Fruit fly (Drosophila melanogaster) whole organism, embryonic: Measurements from ENCODE around the gene CG4596.

Source experiments
- Abd-B ChIP-seq: fragments of 200-800 bp; sonication (Bioruptor generic); optimal IDR thresholded peaks from 2 replicates; lab custom pipeline; 2018; ENCODE audit warnings: missing biosample characterization, mild to moderate bottlenecking, missing genetic modification characterization, moderate library complexity
- BtbVII ChIP-seq: fragments of 200-800 bp; sonication (Bioruptor generic); optimal IDR thresholded peaks from 3 replicates; lab custom pipeline; 2017; ENCODE audit warnings: missing biosample characterization, mild to moderate bottlenecking, missing genetic modification characterization
- CG10147 ChIP-seq: fragments of 200-800 bp; sonication (Bioruptor generic); optimal IDR thresholded peaks from 2 replicates; lab custom pipeline; 2019; ENCODE audit warnings: missing biosample characterization, mild to moderate bottlenecking, missing genetic modification characterization, moderate library complexity
- CG10267 ChIP-seq: fragments of 200-800 bp; sonication (Bioruptor generic); optimal IDR thresholded peaks from 2 replicates; lab custom pipeline; 2018; ENCODE audit warnings: missing biosample characterization, mild to moderate bottlenecking, missing genetic modification characterization, moderate library complexity
- CG10431 ChIP-seq: fragments of 200-800 bp; sonication (Bioruptor generic); optimal IDR thresholded peaks from 3 replicates; lab custom pipeline; 2018; ENCODE audit warnings: missing biosample characterization, mild to moderate bottlenecking, missing genetic modification characterization
- CG11085 ChIP-seq: fragments of 200-800 bp; sonication (Bioruptor generic); IDR thresholded peaks from 2 replicates; pipeline ENCODE4 v1.3.6; 2022; ENCODE audit warnings: missing biosample characterization, missing genetic modification characterization
- CG11723 ChIP-seq: fragments of 200-800 bp; sonication (Bioruptor generic); optimal IDR thresholded peaks from 2 replicates; lab custom pipeline; 2017; ENCODE audit warnings: missing biosample characterization, mild to moderate bottlenecking, missing genetic modification characterization
- CG17186 ChIP-seq: fragments of 200-800 bp; sonication (Bioruptor generic); optimal IDR thresholded peaks from 3 replicates; lab custom pipeline; 2017; ENCODE audit warnings: missing biosample characterization, missing genetic modification reagents, missing genetic modification characterization
- CG18262 ChIP-seq: fragments of 200-800 bp; optimal IDR thresholded peaks from 3 replicates; lab custom pipeline; 2019; ENCODE audit warnings: missing biosample characterization, mild to moderate bottlenecking, missing genetic modification characterization, moderate library complexity
- CG18599 ChIP-seq: fragments of 200-800 bp; sonication (Bioruptor generic); optimal IDR thresholded peaks from 3 replicates; lab custom pipeline; 2017; ENCODE audit warnings: missing biosample characterization, missing genetic modification characterization, mild to moderate bottlenecking, moderate library complexity, missing genetic modification reagents
- CG2202 ChIP-seq: fragments of 200-800 bp; sonication (Bioruptor generic); optimal IDR thresholded peaks from 2 replicates; lab custom pipeline; 2018; ENCODE audit warnings: missing biosample characterization, mild to moderate bottlenecking, missing genetic modification characterization
- CG30403 ChIP-seq: fragments of 200-800 bp; sonication (Bioruptor generic); optimal IDR thresholded peaks from 3 replicates; lab custom pipeline; 2016; ENCODE audit warnings: missing biosample characterization, missing genetic modification characterization
- CG31388 ChIP-seq: fragments of 200-800 bp; sonication (Bioruptor generic); optimal IDR thresholded peaks from 2 replicates; lab custom pipeline; 2016; ENCODE audit warnings: missing biosample characterization, missing genetic modification characterization
- CG3281 ChIP-seq: fragments of 200-800 bp; sonication (Bioruptor generic); optimal IDR thresholded peaks from 3 replicates; lab custom pipeline; 2017; ENCODE audit warnings: missing biosample characterization, mild to moderate bottlenecking, missing genetic modification characterization
- CG4404 ChIP-seq: fragments of 200-800 bp; sonication (Bioruptor generic); IDR thresholded peaks from 2 replicates; pipeline ENCODE4 v1.3.6; 2022; ENCODE audit warnings: missing biosample characterization, missing genetic modification characterization
- CG4854 ChIP-seq: fragments of 200-800 bp; sonication (Bioruptor generic); optimal IDR thresholded peaks from 2 replicates; lab custom pipeline; 2016; ENCODE audit warnings: missing biosample characterization, missing genetic modification characterization, inconsistent platforms
- CG6791 ChIP-seq: fragments of 200-800 bp; sonication (Bioruptor generic); IDR thresholded peaks from 3 replicates; pipeline ENCODE4 v1.3.6; 2022; ENCODE audit warnings: missing biosample characterization, missing genetic modification characterization; ENCODE audit not compliant: partially characterized antibody
- CG7745 ChIP-seq: fragments of 200-800 bp; sonication (Bioruptor generic); optimal IDR thresholded peaks from 2 replicates; lab custom pipeline; 2018; ENCODE audit warnings: missing biosample characterization, mild to moderate bottlenecking, missing genetic modification characterization, moderate library complexity
- CG7963 ChIP-seq: fragments of 200-800 bp; sonication (Bioruptor generic); IDR thresholded peaks from 3 replicates; pipeline ENCODE4 v1.3.6; 2022; ENCODE audit warnings: missing biosample characterization, missing genetic modification characterization; ENCODE audit not compliant: partially characterized antibody
- CG8924 ChIP-seq: fragments of 200-800 bp; optimal IDR thresholded peaks from 3 replicates; lab custom pipeline; 2019; ENCODE audit warnings: missing biosample characterization, mild to moderate bottlenecking, missing genetic modification characterization, moderate library complexity
- CG9727 ChIP-seq: fragments of 200-800 bp; sonication (Bioruptor generic); optimal IDR thresholded peaks from 3 replicates; lab custom pipeline; 2017; ENCODE audit warnings: missing biosample characterization, mild to moderate bottlenecking, missing genetic modification characterization
- Dbx ChIP-seq: fragments of 200-800 bp; sonication (Bioruptor generic); IDR thresholded peaks from 3 replicates; pipeline ENCODE4 v1.3.6; 2022; ENCODE audit warnings: missing biosample characterization, missing genetic modification characterization
- Elba2 ChIP-seq: fragments of 200-800 bp; sonication (Bioruptor generic); optimal IDR thresholded peaks from 3 replicates; lab custom pipeline; 2016; ENCODE audit warnings: missing biosample characterization, missing genetic modification characterization
- Fer3 ChIP-seq: fragments of 200-800 bp; sonication (Bioruptor generic); optimal IDR thresholded peaks from 2 replicates; lab custom pipeline; 2018; ENCODE audit warnings: missing biosample characterization, mild to moderate bottlenecking, missing genetic modification characterization, moderate library complexity
- HLHmδ ChIP-seq: fragments of 200-800 bp; sonication (Bioruptor generic); optimal IDR thresholded peaks from 2 replicates; lab custom pipeline; 2018; ENCODE audit warnings: missing biosample characterization, mild to moderate bottlenecking, missing genetic modification characterization, moderate library complexity
- Lhr ChIP-seq: fragments of 200-800 bp; sonication (Bioruptor generic); optimal IDR thresholded peaks from 3 replicates; lab custom pipeline; 2017; ENCODE audit warnings: mild to moderate bottlenecking, missing biosample characterization, missing genetic modification reagents, missing genetic modification characterization
- Ptx1 ChIP-seq: fragments of 200-800 bp; sonication (Bioruptor generic); IDR thresholded peaks from 2 replicates; pipeline ENCODE4 v1.3.6; 2022; ENCODE audit warnings: missing biosample characterization, missing genetic modification characterization
- Sin3A ChIP-seq: fragments of >200 bp; optimal IDR thresholded peaks from 2 replicates; lab custom pipeline; 2018
- Stat92E ChIP-seq, 3 experiments: fragments of >200 bp in 2 of 3; fragments of 200-800 bp in 1 of 3; sonication (Bioruptor generic) in 1 of 3; optimal IDR thresholded peaks; 2 replicates each; lab custom pipeline; 2017 to 2019; ENCODE audit warnings: missing biosample characterization in 3 of 3, missing genetic modification characterization in 3 of 3, mild to moderate bottlenecking in 1 of 3, moderate library complexity in 1 of 3
- cato ChIP-seq: fragments of 200-800 bp; sonication (Bioruptor generic); optimal IDR thresholded peaks from 2 replicates; lab custom pipeline; 2016; ENCODE audit warnings: missing biosample characterization, missing genetic modification characterization, borderline replicate concordance
- chinmo ChIP-seq: fragments of 200-800 bp; sonication (Bioruptor generic); IDR thresholded peaks from 4 replicates; pipeline ENCODE4 v1.3.6; 2022; ENCODE audit warnings: missing biosample characterization, missing genetic modification characterization; ENCODE audit not compliant: partially characterized antibody
- ci ChIP-seq: fragments of 200-800 bp; sonication (Bioruptor generic); IDR thresholded peaks from 3 replicates; pipeline ENCODE4 v1.3.6; 2022; ENCODE audit warnings: missing biosample characterization, missing genetic modification characterization
- da ChIP-seq: fragments of 200-800 bp; sonication (Bioruptor generic); optimal IDR thresholded peaks from 2 replicates; lab custom pipeline; 2016; ENCODE audit warnings: missing biosample characterization, missing genetic modification characterization
- ftz-f1 ChIP-seq: fragments of 200-800 bp; sonication (Bioruptor generic); optimal IDR thresholded peaks from 2 replicates; lab custom pipeline; 2016; ENCODE audit warnings: missing biosample characterization, missing genetic modification characterization
- hkb ChIP-seq, 2 experiments: fragments of 200-800 bp in 1 of 2; fragments of >200 bp in 1 of 2; sonication (Bioruptor generic) in 1 of 2; IDR thresholded peaks in 1 of 2; optimal IDR thresholded peaks in 1 of 2; 2 replicates each; pipeline versions ENCODE4 v1.3.6 to Lab custom; 2017 to 2022; ENCODE audit warnings: missing biosample characterization in 1 of 2, missing genetic modification characterization in 1 of 2
- jumu ChIP-seq: fragments of 200-800 bp; sonication (Bioruptor generic); optimal IDR thresholded peaks from 3 replicates; lab custom pipeline; 2016; ENCODE audit warnings: missing biosample characterization, missing genetic modification characterization
- kni ChIP-seq: fragments of 200-800 bp; sonication (Bioruptor generic); optimal IDR thresholded peaks from 3 replicates; lab custom pipeline; 2017; ENCODE audit warnings: mild to moderate bottlenecking, missing biosample characterization, missing genetic modification reagents, missing genetic modification characterization
- nmo ChIP-seq: fragments of 200-800 bp; sonication (Bioruptor generic); optimal IDR thresholded peaks from 2 replicates; lab custom pipeline; 2018; ENCODE audit warnings: missing biosample characterization, mild to moderate bottlenecking, missing genetic modification characterization, moderate library complexity
- nom ChIP-seq: fragments of 200-800 bp; sonication (Bioruptor generic); optimal IDR thresholded peaks from 2 replicates; lab custom pipeline; 2017; ENCODE audit warnings: missing biosample characterization, missing genetic modification characterization, mild to moderate bottlenecking, moderate library complexity, missing genetic modification reagents
- otp ChIP-seq: fragments of 200-800 bp; sonication (Bioruptor generic); IDR thresholded peaks from 3 replicates; pipeline ENCODE4, ENCODE4 v1.3.6; 2022; ENCODE audit warnings: missing biosample characterization, missing genetic modification characterization
- pzg ChIP-seq: fragments of 200-800 bp; sonication (Bioruptor generic); optimal IDR thresholded peaks from 3 replicates; lab custom pipeline; 2018; ENCODE audit warnings: missing biosample characterization, mild to moderate bottlenecking, missing genetic modification characterization, moderate library complexity
- repo ChIP-seq: fragments of 200-800 bp; sonication (Bioruptor generic); optimal IDR thresholded peaks from 2 replicates; lab custom pipeline; 2016; ENCODE audit warnings: missing biosample characterization, missing genetic modification characterization
- salm ChIP-seq: fragments of 200-800 bp; sonication (Bioruptor generic); optimal IDR thresholded peaks from 2 replicates; lab custom pipeline; 2018; ENCODE audit warnings: missing biosample characterization, mild to moderate bottlenecking, missing genetic modification characterization
- sob ChIP-seq: fragments of 200-800 bp; sonication (Bioruptor generic); IDR thresholded peaks from 2 replicates; pipeline ENCODE4 v1.3.6; 2022; ENCODE audit warnings: missing biosample characterization, missing genetic modification characterization
- sqz ChIP-seq: fragments of 200-800 bp; sonication (Bioruptor generic); optimal IDR thresholded peaks from 3 replicates; lab custom pipeline; 2018; ENCODE audit warnings: missing biosample characterization, mild to moderate bottlenecking, missing genetic modification characterization
- stwl ChIP-seq: fragments of 200-800 bp; sonication (Bioruptor generic); optimal IDR thresholded peaks from 3 replicates; lab custom pipeline; 2018; ENCODE audit warnings: missing biosample characterization, mild to moderate bottlenecking, missing genetic modification characterization, moderate library complexity
- unc-4 ChIP-seq: fragments of 200-800 bp; sonication (Bioruptor generic); IDR thresholded peaks from 2 replicates; pipeline ENCODE4 v1.3.6; 2022; ENCODE audit warnings: missing biosample characterization, missing genetic modification characterization; ENCODE audit not compliant: partially characterized antibody
- unpg ChIP-seq: fragments of 200-800 bp; sonication (Bioruptor generic); optimal IDR thresholded peaks from 3 replicates; lab custom pipeline; 2018; ENCODE audit warnings: missing biosample characterization, mild to moderate bottlenecking, missing genetic modification characterization, moderate library complexity

Gene CG4596

DNA sequence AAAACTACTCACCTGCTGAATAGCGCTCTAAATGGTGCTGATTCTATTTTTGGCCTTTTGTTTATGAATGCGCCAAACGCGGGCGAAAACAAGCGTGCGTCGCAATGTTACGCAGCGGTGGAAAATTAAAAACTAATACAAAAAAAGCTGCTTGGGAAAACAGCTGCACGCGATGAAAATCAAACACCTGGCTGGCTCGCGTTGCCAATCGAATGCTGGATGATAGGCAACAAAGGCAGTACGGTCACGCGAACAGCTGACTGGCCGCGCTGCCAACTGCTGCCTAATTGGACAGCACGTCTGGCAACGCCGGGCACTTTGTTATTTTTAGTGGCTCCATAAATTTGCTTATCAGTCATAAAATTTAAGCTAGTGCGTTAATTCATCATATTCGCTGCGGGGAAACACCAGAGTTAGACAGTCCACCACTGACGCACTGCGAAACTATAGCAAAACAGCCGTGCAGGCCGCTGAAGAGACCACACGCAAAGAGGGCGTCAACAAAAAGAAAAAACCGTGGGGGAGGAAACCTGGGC lies 4.3 kb upstream of the CG4596 start, which contains the start of the genes SelR and Tsp86D (continued):
- TF ChIP-seq CG18599 (GFP tag; lab: Kevin White, UChicago) (peak; percentile 18), unc-4 (GFP tag; lab: Robert Waterston, UW) (peak; percentile 66), CG11085 (no peak), CG6791 (GFP tag; lab: Robert Waterston, UW) (peak; percentile 64; the same call in 2 of the 3 replicates), CG7963 (GFP tag; lab: Robert Waterston, UW) (peak; percentile 25; the same call in 1 of the 3 replicates), jumu (no peak), chinmo (GFP tag; lab: Robert Waterston, UW) (0 out of 4 replicates have a peak, but pooled peaks have one; percentile 50), CG10147 (GFP tag; lab: Kevin White, UChicago) (peak; percentile 38), CG4854 (peak; percentile 99), Elba2 (GFP tag; lab: Kevin White, UChicago) (peak; percentile 68), sob (GFP tag; lab: Robert Waterston, UW) (peak; percentile 41; the same call in 1 of the 2 replicates), CG11723 (peak; percentile 29), CG18262 (tag; lab: Kevin White, UChicago) (peak; percentile 16), da (peak; percentile 75), Fer3 (tag; lab: Kevin White, UChicago) (peak; percentile 36), Sin3A (lab: Kevin White, UChicago) (peak; percentile 81), hkb (optimal IDR thresholded peaks at IDR 0.05; lab: Kevin White, UChicago) (peak; percentile 61), hkb (GFP tag; IDR thresholded peaks at IDR 0.05; lab: Robert Waterston, UW) (no peak), nom (GFP tag; lab: Kevin White, UChicago) (peak; percentile 9), CG10431 (GFP tag; lab: Kevin White, UChicago) (peak; percentile 25), CG8924 (tag; lab: Kevin White, UChicago) (peak; percentile 64), unpg (GFP tag; lab: Kevin White, UChicago) (peak; percentile 40), nmo (GFP tag; lab: Kevin White, UChicago) (peak; percentile 72), cato (no peak), sqz (GFP tag; lab: Kevin White, UChicago) (peak; percentile 80), CG17186 (GFP tag; lab: Kevin White, UChicago) (peak; percentile 58), Lhr (GFP tag; lab: Kevin White, UChicago) (peak; percentile 7), CG4404 (GFP tag; lab: Robert Waterston, UW) (no peak), CG7745 (tag; lab: Kevin White, UChicago) (no peak), Ptx1 (peak; percentile 21; the same call in 1 of the 2 replicates), CG30403 (GFP tag; lab: Kevin White, UChicago) (no peak), pzg (GFP tag; lab: Kevin White, UChicago) (peak; percentile 97), kni (peak; percentile 16), Dbx (GFP tag; lab: Robert Waterston, UW) (peak; percentile 28; the same call in 2 of the 3 replicates), CG10267 (tag; lab: Kevin White, UChicago) (peak; percentile 57), CG2202 (tag; lab: Kevin White, UChicago) (no peak), salm (tag; lab: Kevin White, UChicago) (peak; percentile 69), stwl (tag; lab: Kevin White, UChicago) (peak; percentile 75), CG31388 (GFP tag; lab: Kevin White, UChicago) (no peak), ftz-f1 (GFP tag; lab: Kevin White, UChicago) (peak; percentile 87), ci (GFP tag; lab: Robert Waterston, UW) (peak; percentile 24; the same call in 2 of the 3 replicates), Stat92E (GFP tag; optimal IDR thresholded peaks at IDR 0.05; lab: Kevin White, UChicago) (peak in 1 of 3 experiments; percentile 60), otp (GFP tag; lab: Robert Waterston, UW) (peak; percentile 61; the same call in 1 of the 3 replicates), CG9727 (GFP tag; lab: Kevin White, UChicago) (peak; percentile 42), BtbVII (peak; percentile 67), CG3281 (peak; percentile 69), repo (GFP tag; lab: Kevin White, UChicago) (peak; percentile 51), HLHmδ (peak; percentile 78), Abd-B (GFP tag; lab: Kevin White, UChicago) (peak; percentile 80)
